Worm (Caenorhabditis elegans): ENCODE data around the gene unc-33.

DNA sequence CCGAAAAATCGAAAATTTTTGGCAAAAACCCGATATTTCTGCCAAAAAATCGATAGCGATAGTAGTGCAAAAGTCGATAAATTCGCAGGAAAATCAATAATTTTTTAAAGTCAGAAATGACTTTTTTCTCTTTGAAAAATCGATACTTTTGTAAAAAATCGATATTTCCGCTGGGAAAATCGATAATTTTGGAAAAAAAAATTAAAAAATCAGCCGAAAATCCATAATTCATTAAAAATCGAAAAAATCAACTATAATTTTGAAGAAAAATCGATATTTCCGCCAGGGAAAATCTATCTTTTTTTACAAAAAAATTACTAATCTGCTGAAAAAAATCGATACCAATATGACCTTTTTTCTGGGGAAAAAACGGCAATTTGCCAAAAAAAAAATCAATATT is 14.8 kb downstream of the unc-33 start:
- TF ChIP-seq hmbx-1 (tag; optimal IDR thresholded peaks at IDR 0.05) (no peak), scrt-1 (GFP tag; IDR thresholded peaks at IDR 0.05) (no peak), aly-1 (tag; optimal IDR thresholded peaks at IDR 0.05) (no peak), ceh-13 (GFP tag; optimal IDR thresholded peaks at IDR 0.05) (no peak), ama-1 (optimal IDR thresholded peaks at IDR 0.05) (no peak), sea-1 (GFP tag; conservative IDR thresholded peaks at IDR 0.05) (no peak), hmg-4 (GFP tag; optimal IDR thresholded peaks at IDR 0.05) (no peak), tbx-11 (GFP tag; IDR thresholded peaks at IDR 0.05) (no peak), flt-1 (GFP tag; IDR thresholded peaks at IDR 0.05) (no peak), ceh-36 (tag; optimal IDR thresholded peaks at IDR 0.05) (no peak), ets-7 (tag; optimal IDR thresholded peaks at IDR 0.05) (no peak)
